Fruit fly (Drosophila melanogaster): ENCODE measurements around the gene CG13280.

The CG13280 gene

DNA sequence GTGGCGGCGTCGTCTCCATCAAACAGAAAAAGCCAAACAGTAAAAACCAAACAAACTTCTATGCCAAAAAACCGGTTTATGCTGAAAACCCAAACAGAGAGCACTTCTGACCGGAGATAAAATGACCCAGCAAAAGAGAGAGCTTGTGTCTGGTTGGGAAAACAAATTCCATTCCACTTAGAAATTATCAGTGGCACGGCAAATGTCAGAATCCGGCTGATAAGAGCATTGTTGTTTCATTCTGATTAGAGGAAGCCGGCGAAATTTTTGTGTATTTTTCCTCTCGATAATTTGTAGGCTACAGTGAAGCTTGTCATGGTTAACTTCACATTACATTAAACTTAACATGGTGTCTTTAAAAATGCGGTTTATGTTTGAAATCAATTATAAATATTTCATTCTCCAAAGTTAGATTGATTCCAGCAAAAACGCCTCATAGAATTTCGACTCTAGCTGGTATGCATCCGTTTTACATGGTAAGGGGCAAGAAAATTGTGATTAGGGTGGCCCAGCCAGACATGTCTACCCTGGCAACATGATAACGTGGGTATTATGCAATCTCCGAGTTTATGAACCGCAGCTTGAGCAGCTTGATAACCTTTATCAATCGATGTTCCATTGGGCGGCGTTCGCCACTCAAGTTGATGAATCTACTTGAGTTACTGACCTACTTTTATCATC lies 3.3 kb downstream of the CG13280 start:
- TF ChIP-seq Dll (optimal IDR thresholded peaks at IDR 0.05) = no peak
- TF ChIP-seq pan (optimal IDR thresholded peaks at IDR 0.05) = no peak
- TF ChIP-seq CG8478 (optimal IDR thresholded peaks at IDR 0.05) = no peak
- no peak for TF ChIP-seq psq (optimal IDR thresholded peaks at IDR 0.05)
- TF ChIP-seq usp (GFP tag; optimal IDR thresholded peaks at IDR 0.05) = no peak
- no peak for TF ChIP-seq EcR (GFP tag; optimal IDR thresholded peaks at IDR 0.05)

DNA sequence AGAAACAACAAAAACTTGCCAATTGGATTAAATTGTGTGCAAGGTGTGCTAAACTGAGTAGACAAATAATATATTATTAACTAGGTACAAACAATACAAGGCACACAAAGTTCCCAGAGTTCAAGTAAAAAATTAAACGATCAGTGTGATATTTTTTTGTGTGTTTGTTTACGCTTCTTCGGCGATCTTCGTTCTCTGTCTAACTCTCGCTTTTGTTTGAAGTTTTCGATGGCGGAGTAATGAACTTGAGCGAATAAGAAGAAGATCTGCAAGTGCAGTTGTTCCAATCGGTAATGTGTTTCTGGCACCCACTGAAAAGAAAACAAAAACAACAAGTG lies 4.2 kb downstream of the CG13280 start:
- TF ChIP-seq EcR (GFP tag; optimal IDR thresholded peaks at IDR 0.05) (peak; percentile 49 to 63), usp (GFP tag; optimal IDR thresholded peaks at IDR 0.05) (no peak), pan (optimal IDR thresholded peaks at IDR 0.05) (no peak)

DNA sequence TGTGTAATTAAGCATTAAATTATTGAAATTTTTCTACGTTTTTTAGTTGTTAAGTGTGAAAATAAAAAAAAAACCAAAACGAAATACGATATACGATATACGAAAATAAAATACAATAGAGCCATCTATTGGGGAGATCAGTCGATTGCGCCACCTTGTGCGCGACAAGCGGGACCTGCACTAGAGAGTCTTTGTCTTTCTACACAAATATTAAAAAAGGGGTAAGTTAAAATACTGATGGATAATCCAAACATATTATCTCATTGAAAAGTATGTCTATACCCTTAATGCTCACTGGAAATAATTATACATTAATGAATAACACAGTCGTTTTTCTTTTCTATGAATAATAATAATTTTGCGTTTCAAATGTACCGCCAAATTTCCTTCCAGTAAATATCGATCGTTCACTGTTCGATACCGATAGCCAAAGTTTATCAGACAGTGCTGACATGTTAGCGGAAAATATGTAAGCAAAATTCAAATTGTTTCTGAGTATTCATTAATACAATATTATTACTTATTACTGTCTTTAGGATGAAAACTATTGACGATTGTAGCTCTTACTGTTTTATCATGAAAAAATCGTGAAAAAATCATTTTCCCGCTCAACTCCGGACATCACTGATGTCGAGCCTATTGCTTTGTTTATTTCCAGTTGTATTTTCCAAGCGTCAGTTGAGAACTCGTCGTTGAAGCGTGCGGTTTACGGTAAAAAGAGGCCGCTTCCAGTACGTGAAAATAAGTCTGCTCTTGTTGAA lies 4.7 kb downstream of the CG13280 start, which contains the start of gene mdy:
mdy (plus strand) TSS at position 672 of the 761 bp plus-strand sequence.
- no peak for TF ChIP-seq Dll (optimal IDR thresholded peaks at IDR 0.05)
- TF ChIP-seq pan (optimal IDR thresholded peaks at IDR 0.05) = no peak
- no peak for TF ChIP-seq usp (GFP tag; optimal IDR thresholded peaks at IDR 0.05)
- no peak for TF ChIP-seq CG8478 (optimal IDR thresholded peaks at IDR 0.05)
- no peak for TF ChIP-seq EcR (GFP tag; optimal IDR thresholded peaks at IDR 0.05)

DNA sequence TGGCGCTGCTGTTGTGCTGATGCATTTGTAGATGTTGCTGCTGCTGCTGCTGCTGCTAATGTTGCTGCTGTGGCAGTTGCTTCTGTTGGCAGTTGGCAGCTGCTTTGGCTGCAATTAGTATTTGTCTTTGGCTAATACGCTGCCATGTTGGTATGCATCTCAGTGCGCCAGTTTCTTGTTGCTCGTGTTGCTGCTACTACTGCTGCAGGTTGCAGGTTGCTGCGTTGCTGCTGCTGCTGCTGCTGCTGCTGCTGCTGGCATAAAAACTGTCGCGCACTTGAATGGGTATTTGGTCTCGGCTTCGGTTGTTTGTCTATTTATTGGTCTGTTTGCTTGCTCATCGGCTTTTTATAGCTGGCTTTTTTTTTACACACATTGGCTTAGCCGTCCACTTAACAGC lies 12.1 kb downstream of the CG13280 start:
- TF ChIP-seq psq (optimal IDR thresholded peaks at IDR 0.05) (no peak), Dll (optimal IDR thresholded peaks at IDR 0.05) (no peak), pan (optimal IDR thresholded peaks at IDR 0.05) (no peak), CG8478 (optimal IDR thresholded peaks at IDR 0.05) (no peak), EcR (GFP tag; optimal IDR thresholded peaks at IDR 0.05) (no peak), usp (GFP tag; optimal IDR thresholded peaks at IDR 0.05) (no peak)

DNA sequence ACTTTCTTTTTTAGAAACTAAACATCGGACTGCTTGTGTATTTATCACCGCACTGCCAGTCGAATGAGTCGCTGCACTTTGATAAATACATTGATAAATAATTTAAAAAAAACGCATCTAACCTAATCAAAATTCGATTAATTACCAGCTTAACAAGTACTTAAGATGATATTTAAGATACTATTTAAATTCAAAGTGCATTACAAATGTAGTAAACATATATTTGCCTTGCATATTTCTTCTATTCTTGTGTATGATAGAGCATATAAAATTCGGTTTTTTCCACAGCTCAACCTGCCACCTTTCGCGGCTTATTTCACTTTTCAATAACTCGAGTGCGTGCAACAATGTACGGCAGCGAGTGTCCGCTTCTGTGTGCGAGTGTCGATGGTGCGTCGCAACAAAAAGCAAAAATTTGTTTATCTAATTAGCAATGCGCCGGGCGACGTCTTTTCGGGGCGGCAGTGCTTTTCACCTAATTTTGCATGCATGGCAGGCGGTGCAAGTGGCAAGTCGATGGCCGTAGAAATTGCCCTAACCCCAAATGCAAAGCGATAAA lies 16.4 kb downstream of the CG13280 start, which contains the start of gene CG13272:
CG13272 (plus strand) TSS at position 509 of the 559 bp plus-strand sequence.
- TF ChIP-seq Dll (optimal IDR thresholded peaks at IDR 0.05) (no peak), psq (optimal IDR thresholded peaks at IDR 0.05) (no peak), pan (optimal IDR thresholded peaks at IDR 0.05) (no peak)

DNA sequence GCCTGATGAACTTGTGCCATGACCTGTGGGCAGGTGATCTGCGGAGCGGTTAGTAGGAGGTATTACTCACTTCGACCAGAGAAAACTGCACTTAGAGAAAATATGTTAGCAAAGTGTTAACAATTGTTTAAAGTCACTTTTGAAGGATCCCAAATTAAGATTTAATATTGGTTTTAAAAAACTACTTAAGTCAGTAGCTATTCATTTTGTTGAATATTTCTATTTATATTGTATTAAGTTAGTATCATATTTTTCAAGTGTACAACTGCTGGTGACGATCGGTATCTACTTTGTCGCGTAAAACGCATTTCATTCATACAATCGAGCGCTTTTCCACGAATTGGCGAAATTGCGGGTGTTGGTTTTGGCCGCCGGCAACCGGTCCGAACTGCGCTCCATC lies 17.3 kb downstream of the CG13280 start:
- TF ChIP-seq CG8478 (optimal IDR thresholded peaks at IDR 0.05) (no peak), pan (optimal IDR thresholded peaks at IDR 0.05) (no peak), EcR (GFP tag; optimal IDR thresholded peaks at IDR 0.05) (no peak), usp (GFP tag; optimal IDR thresholded peaks at IDR 0.05) (no peak)

DNA sequence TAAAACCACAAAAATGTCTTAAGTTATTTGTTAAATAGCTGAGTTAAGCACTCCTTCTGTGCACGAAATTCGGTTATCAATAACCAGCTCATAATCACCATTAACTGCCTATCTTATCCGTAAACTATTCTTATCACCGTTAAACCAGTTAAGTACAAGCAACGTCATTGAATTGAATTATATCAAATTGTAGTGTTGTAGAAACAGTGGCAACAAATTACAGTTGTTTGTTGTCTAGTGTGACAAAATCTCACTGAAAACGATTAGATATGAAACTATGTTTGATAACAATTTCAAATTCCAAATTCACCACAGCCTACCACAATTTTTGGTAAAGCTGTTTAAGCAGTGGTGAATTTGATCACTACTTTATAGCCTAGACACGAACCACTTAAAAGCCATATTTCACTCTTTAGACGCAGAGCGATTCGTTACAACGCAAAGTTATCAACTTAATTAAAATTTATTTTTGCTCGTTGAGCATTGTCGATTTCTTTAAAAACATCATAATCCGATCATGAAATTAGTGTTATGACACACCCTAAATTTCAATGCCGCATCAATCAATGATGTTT lies 19.2 kb downstream of the CG13280 start:
- TF ChIP-seq usp (GFP tag; optimal IDR thresholded peaks at IDR 0.05) (no peak), psq (optimal IDR thresholded peaks at IDR 0.05) (no peak), CG8478 (optimal IDR thresholded peaks at IDR 0.05) (no peak), pan (optimal IDR thresholded peaks at IDR 0.05) (no peak), Dll (optimal IDR thresholded peaks at IDR 0.05) (no peak), EcR (GFP tag; optimal IDR thresholded peaks at IDR 0.05) (no peak)

DNA sequence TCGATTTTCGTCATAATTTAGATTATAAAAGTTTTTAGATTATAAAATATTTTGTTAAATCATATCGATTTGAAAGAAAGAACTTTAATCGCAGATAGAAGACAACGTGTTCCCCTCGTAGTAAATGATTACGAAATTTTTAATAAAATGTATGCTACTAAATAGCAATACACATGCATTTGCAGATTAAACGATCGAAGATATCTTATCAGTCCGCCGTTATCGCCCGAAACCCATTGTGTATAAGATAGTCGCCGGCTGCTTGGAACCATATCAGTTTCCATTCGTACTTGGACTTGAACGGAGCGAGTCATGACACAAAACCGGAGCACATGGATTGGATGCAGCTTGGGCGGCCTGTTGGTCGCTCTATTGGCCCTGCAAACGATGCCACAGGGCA lies 21.4 kb downstream of the CG13280 start:
- TF ChIP-seq usp (GFP tag; optimal IDR thresholded peaks at IDR 0.05) (no peak), psq (optimal IDR thresholded peaks at IDR 0.05) (no peak), EcR (GFP tag; optimal IDR thresholded peaks at IDR 0.05) (no peak), Dll (optimal IDR thresholded peaks at IDR 0.05) (no peak), CG8478 (optimal IDR thresholded peaks at IDR 0.05) (no peak), pan (optimal IDR thresholded peaks at IDR 0.05) (no peak)

DNA sequence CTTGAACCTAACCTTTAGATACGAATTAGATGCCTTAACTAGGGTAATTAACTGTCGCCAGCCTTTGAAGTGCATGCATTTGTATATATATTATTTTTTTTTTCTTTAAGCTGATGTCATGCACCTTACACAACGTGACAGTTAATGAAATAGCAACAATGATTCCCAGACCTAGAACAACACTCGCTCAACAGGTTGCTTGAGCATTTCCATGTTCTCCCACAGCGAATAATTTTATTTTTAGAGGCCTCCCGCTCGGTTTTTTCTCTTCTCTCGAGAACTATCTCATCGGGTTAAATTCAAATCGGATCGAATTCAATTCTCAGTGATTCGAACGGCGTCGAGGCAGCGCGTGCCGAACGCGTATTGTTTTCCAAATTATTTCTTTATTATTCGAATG lies 22.2 kb downstream of the CG13280 start, which contains the start of gene Ugt37D1:
Ugt37D1 (plus strand) TSS at position 321 of the 400 bp plus-strand sequence.
- TF ChIP-seq CG8478 (optimal IDR thresholded peaks at IDR 0.05) = no peak

DNA sequence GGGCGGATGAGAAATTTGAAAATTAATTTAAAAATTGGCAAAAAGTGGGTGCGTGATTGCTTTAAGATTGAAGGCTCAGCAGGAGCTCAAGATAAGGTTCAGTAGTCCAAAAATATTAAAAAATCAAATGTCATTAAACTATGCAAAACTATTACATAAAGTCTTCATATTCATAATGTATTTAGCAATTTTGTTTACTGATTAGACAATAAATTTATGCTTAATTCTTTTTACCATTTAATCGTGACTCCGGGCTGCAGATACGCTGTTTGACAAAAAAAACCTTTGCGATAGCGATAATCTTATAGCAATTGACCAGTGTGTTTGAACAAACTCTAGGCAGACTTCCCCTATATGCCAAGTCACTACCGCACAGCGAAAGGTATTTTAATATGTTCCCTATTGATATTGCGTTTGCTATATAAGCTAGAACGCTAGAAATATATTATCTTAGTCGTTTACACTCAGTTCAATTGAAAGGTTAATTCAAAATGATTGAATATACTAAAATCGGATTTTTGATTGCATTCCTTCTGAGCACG lies 24.7 kb downstream of the CG13280 start, which contains the start of gene Ugt37E1:
Ugt37E1 (plus strand) TSS at position 492 of the 542 bp plus-strand sequence.
- TF ChIP-seq CG8478 (optimal IDR thresholded peaks at IDR 0.05) (no peak), usp (GFP tag; optimal IDR thresholded peaks at IDR 0.05) (no peak), Dll (optimal IDR thresholded peaks at IDR 0.05) (no peak), pan (optimal IDR thresholded peaks at IDR 0.05) (no peak), EcR (GFP tag; optimal IDR thresholded peaks at IDR 0.05) (no peak), psq (optimal IDR thresholded peaks at IDR 0.05) (no peak)

DNA sequence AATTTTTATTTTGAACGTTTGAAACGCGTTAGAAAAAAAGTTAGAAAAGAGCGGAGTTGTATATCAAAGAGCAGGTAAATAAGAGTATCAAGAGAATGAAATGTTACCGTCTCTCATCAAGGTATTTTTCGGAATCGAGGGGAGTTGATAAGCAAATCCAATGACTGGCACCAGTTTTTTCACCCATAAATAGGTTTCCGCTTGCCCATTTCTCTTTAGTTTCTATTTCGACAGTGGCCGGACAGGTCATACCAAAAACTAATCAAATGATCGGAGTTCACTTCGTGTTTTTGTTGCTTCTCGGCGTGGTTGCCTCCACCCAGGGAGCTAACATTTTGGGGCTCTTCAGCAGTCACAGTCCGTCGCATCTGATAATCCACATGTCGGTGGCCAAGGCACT lies 26.9 kb downstream of the CG13280 start, which contains the start of gene Ugt37C2:
Ugt37C2 (plus strand) TSS at position 242 of the 400 bp plus-strand sequence.
- TF ChIP-seq Dll (optimal IDR thresholded peaks at IDR 0.05) = no peak
- TF ChIP-seq EcR (GFP tag; optimal IDR thresholded peaks at IDR 0.05) = no peak
- TF ChIP-seq psq (optimal IDR thresholded peaks at IDR 0.05) = no peak
- TF ChIP-seq CG8478 (optimal IDR thresholded peaks at IDR 0.05) = no peak
- TF ChIP-seq pan (optimal IDR thresholded peaks at IDR 0.05) = no peak
- no peak for TF ChIP-seq usp (GFP tag; optimal IDR thresholded peaks at IDR 0.05)

DNA sequence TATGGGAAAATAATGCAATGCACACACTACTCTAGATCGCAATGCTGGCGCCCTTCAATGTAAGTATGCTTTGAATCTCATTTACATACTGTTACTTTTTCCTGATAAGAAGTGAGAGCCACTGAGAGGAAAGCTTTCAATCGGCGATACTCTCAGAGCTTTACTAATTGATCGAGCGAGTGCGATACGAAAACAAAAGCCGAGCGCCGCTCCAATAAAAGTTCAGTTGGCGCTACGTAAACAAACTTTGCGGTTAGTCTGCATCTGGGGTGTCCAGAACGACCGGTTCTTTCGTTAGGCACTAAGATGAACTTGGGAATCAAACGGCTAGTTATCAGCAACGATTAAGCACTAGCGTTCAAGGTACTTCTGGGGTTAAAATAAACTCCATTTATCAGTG lies 29.5 kb downstream of the CG13280 start, which contains the start of gene CG17928:
CG17928 (plus strand) TSS at position 224 of the 400 bp plus-strand sequence.
- no peak for TF ChIP-seq Dll (optimal IDR thresholded peaks at IDR 0.05)
- TF ChIP-seq pan (optimal IDR thresholded peaks at IDR 0.05) = no peak
- no peak for TF ChIP-seq usp (GFP tag; optimal IDR thresholded peaks at IDR 0.05)
- TF ChIP-seq EcR (GFP tag; optimal IDR thresholded peaks at IDR 0.05) = no peak
- TF ChIP-seq CG8478 (optimal IDR thresholded peaks at IDR 0.05) = no peak
- no peak for TF ChIP-seq psq (optimal IDR thresholded peaks at IDR 0.05)

All from whole organism.